Fruit fly (Drosophila melanogaster): ENCODE results near the gene COX6AL2.

COX6AL2 gene

dm6 chr3L:18896297-18896863 lies 17.6 kb downstream of the COX6AL2 start:
- peak in 1 of 2 experiments; percentile 6 for TF ChIP-seq Trl (optimal IDR thresholded peaks at IDR 0.05)
- TF ChIP-seq Trl (GFP tag; optimal IDR thresholded peaks at IDR 0.05): no peak
- TF ChIP-seq CG10959 (GFP tag; IDR thresholded peaks at IDR 0.05): no peak
- TF ChIP-seq Atf-2 (GFP tag; optimal IDR thresholded peaks at IDR 0.05): no peak
- no peak for TF ChIP-seq CG3065 (GFP tag; optimal IDR thresholded peaks at IDR 0.05)
- no peak for TF ChIP-seq CG13424 (tag; optimal IDR thresholded peaks at IDR 0.05)
- peak; percentile 37 for TF ChIP-seq CG13894 (tag; optimal IDR thresholded peaks at IDR 0.05)
- TF ChIP-seq CG4730 (GFP tag; IDR thresholded peaks at IDR 0.05): no peak
- TF ChIP-seq repo (GFP tag; optimal IDR thresholded peaks at IDR 0.05): no peak
- no peak for TF ChIP-seq Drgx (GFP tag; IDR thresholded peaks at IDR 0.05)
- no peak for TF ChIP-seq grn (GFP tag; optimal IDR thresholded peaks at IDR 0.05)
- TF ChIP-seq dati (GFP tag; IDR thresholded peaks at IDR 0.05): no peak
- peak; percentile 49 for TF ChIP-seq bbx (GFP tag; IDR thresholded peaks at IDR 0.05; ENCODE audit: partially characterized antibody)
- no peak for TF ChIP-seq jigr1 (GFP tag; IDR thresholded peaks at IDR 0.05)
- TF ChIP-seq CG14965 (GFP tag; optimal IDR thresholded peaks at IDR 0.05; ENCODE audit: borderline replicate concordance): no peak
- TF ChIP-seq h (optimal IDR thresholded peaks at IDR 0.05): no peak
- 0 out of 2 replicates have a peak, but pooled peaks have one; percentile 47 for TF ChIP-seq tna (GFP tag; IDR thresholded peaks at IDR 0.05; ENCODE audit: partially characterized antibody)
- no peak for TF ChIP-seq dimm (GFP tag; IDR thresholded peaks at IDR 0.05)
- peak; percentile 70 for TF ChIP-seq Med (GFP tag)
- TF ChIP-seq Doc3 (GFP tag; IDR thresholded peaks at IDR 0.05; ENCODE audit: partially characterized antibody): 0 out of 3 replicates have a peak, but pooled peaks have one; percentile 34
- no peak for TF ChIP-seq Dll (GFP tag; IDR thresholded peaks at IDR 0.05; ENCODE audit: partially characterized antibody)
- no peak for TF ChIP-seq CG7556 (GFP tag; optimal IDR thresholded peaks at IDR 0.05)
- TF ChIP-seq PHDP (tag; optimal IDR thresholded peaks at IDR 0.05): no peak
- no peak for TF ChIP-seq CG11560 (tag; IDR thresholded peaks at IDR 0.05)
- peak; percentile 16 for TF ChIP-seq abd-A (tag; optimal IDR thresholded peaks at IDR 0.05)
- TF ChIP-seq CG7745 (tag; optimal IDR thresholded peaks at IDR 0.05): no peak
- no peak for TF ChIP-seq CG10209 (GFP tag; optimal IDR thresholded peaks at IDR 0.05)
- 0 out of 3 replicates have a peak, but pooled peaks have one; percentile 16 for TF ChIP-seq CG34224 (GFP tag; IDR thresholded peaks at IDR 0.05; ENCODE audit: partially characterized antibody)
- no peak for TF ChIP-seq CG12299 (tag; optimal IDR thresholded peaks at IDR 0.05)
- peak; percentile 65; the same call in 2 of the 3 replicates for TF ChIP-seq sr (GFP tag; IDR thresholded peaks at IDR 0.05)
- no peak for TF ChIP-seq ems (GFP tag; optimal IDR thresholded peaks at IDR 0.05)
- no peak for TF ChIP-seq CG43689 (GFP tag; IDR thresholded peaks at IDR 0.05)
- no peak for TF ChIP-seq Ets97D (GFP tag; optimal IDR thresholded peaks at IDR 0.05)
- no peak for TF ChIP-seq sim (GFP tag; IDR thresholded peaks at IDR 0.05)
- TF ChIP-seq Deaf1 (tag; optimal IDR thresholded peaks at IDR 0.05): peak; percentile 25
- TF ChIP-seq NFAT (GFP tag; IDR thresholded peaks at IDR 0.05): no peak
- TF ChIP-seq Atf6 (GFP tag; IDR thresholded peaks at IDR 0.05): 0 out of 2 replicates have a peak, but pooled peaks have one; percentile 25
- no peak for TF ChIP-seq CG14014 (GFP tag; IDR thresholded peaks at IDR 0.05)
- TF ChIP-seq CG16863 (GFP tag; optimal IDR thresholded peaks at IDR 0.05): no peak
- peak; percentile 47; the same call in 1 of the 2 replicates for TF ChIP-seq Bgb (GFP tag; IDR thresholded peaks at IDR 0.05; ENCODE audit: partially characterized antibody)
- TF ChIP-seq YL-1 (GFP tag; optimal IDR thresholded peaks at IDR 0.05): no peak
- no peak for TF ChIP-seq gsb (GFP tag; IDR thresholded peaks at IDR 0.05)
- no peak for TF ChIP-seq run (tag; optimal IDR thresholded peaks at IDR 0.05)
- no peak for TF ChIP-seq B-H2 (GFP tag; optimal IDR thresholded peaks at IDR 0.05)
- no peak for TF ChIP-seq pzg (GFP tag; optimal IDR thresholded peaks at IDR 0.05)
- TF ChIP-seq Hand (GFP tag; optimal IDR thresholded peaks at IDR 0.05): no peak
- no peak for TF ChIP-seq CG2129 (GFP tag; IDR thresholded peaks at IDR 0.05; ENCODE audit: partially characterized antibody)
- TF ChIP-seq CG9797 (GFP tag; optimal IDR thresholded peaks at IDR 0.05): no peak
- no peak for TF ChIP-seq mam (GFP tag; optimal IDR thresholded peaks at IDR 0.05)
- peak; percentile 13 for TF ChIP-seq CG6254 (GFP tag; optimal IDR thresholded peaks at IDR 0.05)
- no peak for TF ChIP-seq Hsf (GFP tag; optimal IDR thresholded peaks at IDR 0.05)

Measured in whole organism, embryonic.